Fruit fly (Drosophila melanogaster): ENCODE measurements around the gene crc.

dm6 chr2L:21262832-21263231, 47.8 kb upstream of the crc start, which contains the start of gene CG8671:
- TF ChIP-seq EcR (GFP tag; optimal IDR thresholded peaks at IDR 0.05): no peak
- no peak for TF ChIP-seq pan (optimal IDR thresholded peaks at IDR 0.05)
